Fruit fly (Drosophila melanogaster) whole organism, embryonic: ENCODE data around the gene Ufl1.

Experiments
- Adf1 ChIP-seq: fragments of 200-800 bp; sonication (Bioruptor generic); IDR thresholded peaks from 2 replicates; pipeline ENCODE4 v1.3.6; 2022; ENCODE audit warnings: missing biosample characterization, missing genetic modification characterization
- CG12236 ChIP-seq: fragments of 200-800 bp; sonication (Bioruptor generic); optimal IDR thresholded peaks from 2 replicates; lab custom pipeline; 2016; ENCODE audit warnings: missing biosample characterization, missing genetic modification characterization
- CG1529 ChIP-seq: fragments of 200-800 bp; sonication (Bioruptor generic); optimal IDR thresholded peaks from 3 replicates; lab custom pipeline; 2018; ENCODE audit warnings: missing biosample characterization, missing genetic modification characterization
- CG3163 ChIP-seq: fragments of 200-800 bp; sonication (Bioruptor generic); optimal IDR thresholded peaks from 3 replicates; lab custom pipeline; 2016; ENCODE audit warnings: missing biosample characterization, missing genetic modification characterization
- CG3281 ChIP-seq: fragments of 200-800 bp; sonication (Bioruptor generic); optimal IDR thresholded peaks from 3 replicates; lab custom pipeline; 2017; ENCODE audit warnings: missing biosample characterization, mild to moderate bottlenecking, missing genetic modification characterization
- CG34376 ChIP-seq: fragments of 200-800 bp; sonication (Bioruptor generic); optimal IDR thresholded peaks from 2 replicates; lab custom pipeline; 2018; ENCODE audit warnings: missing biosample characterization, mild to moderate bottlenecking, missing genetic modification characterization
- CG3726 ChIP-seq: fragments of 200-800 bp; sonication (Bioruptor generic); IDR thresholded peaks from 3 replicates; pipeline ENCODE4, ENCODE4 v1.3.6; 2022; ENCODE audit warnings: missing biosample characterization, missing genetic modification characterization
- CG4360 ChIP-seq: fragments of 200-800 bp; sonication (Bioruptor generic); IDR thresholded peaks from 2 replicates; pipeline ENCODE4 v1.3.6; 2022; ENCODE audit warnings: missing biosample characterization, missing genetic modification characterization
- CG5953 ChIP-seq: fragments of 200-800 bp; sonication (Bioruptor generic); IDR thresholded peaks from 2 replicates; pipeline ENCODE4 v1.3.6; 2022; ENCODE audit warnings: missing biosample characterization, missing genetic modification characterization
- CG6854 ChIP-seq: fragments of 200-800 bp; sonication (Bioruptor generic); optimal IDR thresholded peaks from 3 replicates; lab custom pipeline; 2017; ENCODE audit warnings: missing biosample characterization, mild to moderate bottlenecking, missing genetic modification characterization
- CG7745 ChIP-seq: fragments of 200-800 bp; sonication (Bioruptor generic); optimal IDR thresholded peaks from 2 replicates; lab custom pipeline; 2018; ENCODE audit warnings: missing biosample characterization, mild to moderate bottlenecking, missing genetic modification characterization, moderate library complexity
- Dbx ChIP-seq: fragments of 200-800 bp; sonication (Bioruptor generic); IDR thresholded peaks from 3 replicates; pipeline ENCODE4 v1.3.6; 2022; ENCODE audit warnings: missing biosample characterization, missing genetic modification characterization
- ERR ChIP-seq: fragments of 200-800 bp; sonication (Bioruptor generic); optimal IDR thresholded peaks from 2 replicates; lab custom pipeline; 2016; ENCODE audit warnings: missing biosample characterization, missing genetic modification characterization
- Fer1 ChIP-seq: fragments of 200-800 bp; sonication (Bioruptor generic); optimal IDR thresholded peaks from 2 replicates; lab custom pipeline; 2017; ENCODE audit warnings: missing biosample characterization, mild to moderate bottlenecking, missing genetic modification characterization
- HLH54F ChIP-seq: fragments of 200-800 bp; sonication (Bioruptor generic); optimal IDR thresholded peaks from 3 replicates; lab custom pipeline; 2016; ENCODE audit warnings: missing biosample characterization, missing genetic modification characterization
- HmgD ChIP-seq: fragments of 200-800 bp; sonication (Bioruptor generic); optimal IDR thresholded peaks from 3 replicates; lab custom pipeline; 2016; ENCODE audit warnings: missing biosample characterization, missing genetic modification characterization
- Lhr ChIP-seq: fragments of 200-800 bp; sonication (Bioruptor generic); optimal IDR thresholded peaks from 3 replicates; lab custom pipeline; 2017; ENCODE audit warnings: mild to moderate bottlenecking, missing biosample characterization, missing genetic modification reagents, missing genetic modification characterization
- Max ChIP-seq: fragments of 200-800 bp; sonication (Bioruptor generic); optimal IDR thresholded peaks from 2 replicates; lab custom pipeline; 2016; ENCODE audit warnings: missing biosample characterization, mild to moderate bottlenecking, missing genetic modification characterization
- NFAT ChIP-seq: fragments of 200-800 bp; sonication (Bioruptor generic); IDR thresholded peaks from 2 replicates; pipeline ENCODE4 v1.3.6; 2022; ENCODE audit warnings: missing biosample characterization, missing genetic modification characterization
- Sox102F ChIP-seq: fragments of 200-800 bp; sonication (Bioruptor generic); optimal IDR thresholded peaks from 2 replicates; lab custom pipeline; 2018; ENCODE audit warnings: missing biosample characterization, mild to moderate bottlenecking, missing genetic modification characterization, moderate library complexity
- cwo ChIP-seq: fragments of 200-800 bp; sonication (Bioruptor generic); optimal IDR thresholded peaks from 3 replicates; lab custom pipeline; 2017; ENCODE audit warnings: missing biosample characterization, missing genetic modification characterization, mild to moderate bottlenecking, moderate library complexity, missing genetic modification reagents
- dpn ChIP-seq, 2 experiments: fragments of 200-800 bp; sonication (Bioruptor generic); optimal IDR thresholded peaks; 3 replicates each; lab custom pipeline; 2016; ENCODE audit warnings: missing biosample characterization in 2 of 2, missing genetic modification characterization in 2 of 2
- eve ChIP-seq, 2 experiments: fragments of >200 bp; optimal IDR thresholded peaks; 2 replicates each; lab custom pipeline; 2017; ENCODE audit warnings: missing biosample characterization in 2 of 2, missing genetic modification characterization in 2 of 2
- exex ChIP-seq: fragments of 200-800 bp; sonication (Bioruptor generic); optimal IDR thresholded peaks from 4 replicates; lab custom pipeline; 2018; ENCODE audit warnings: missing biosample characterization, mild to moderate bottlenecking, missing genetic modification characterization, moderate library complexity
- gsb ChIP-seq: fragments of 200-800 bp; sonication (Bioruptor generic); IDR thresholded peaks from 2 replicates; pipeline ENCODE4 v1.3.6; 2022; ENCODE audit warnings: missing biosample characterization, missing genetic modification characterization
- hth ChIP-seq: fragments of >200 bp; optimal IDR thresholded peaks from 2 replicates; lab custom pipeline; 2017; ENCODE audit warnings: inconsistent platforms
- klu ChIP-seq: fragments of 200-800 bp; sonication (Bioruptor generic); IDR thresholded peaks from 2 replicates; pipeline ENCODE4 v1.3.6; 2022; ENCODE audit warnings: missing biosample characterization, missing genetic modification characterization
- ranshi ChIP-seq: fragments of 200-800 bp; sonication (Bioruptor generic); IDR thresholded peaks from 2 replicates; pipeline ENCODE4 v1.3.6; 2022; ENCODE audit warnings: missing biosample characterization, missing genetic modification characterization
- rib ChIP-seq: fragments of 200-800 bp; sonication (Bioruptor generic); IDR thresholded peaks from 2 replicates; pipeline ENCODE4 v1.3.6; 2022; ENCODE audit warnings: missing biosample characterization, missing genetic modification characterization
- schlank ChIP-seq: fragments of 200-800 bp; sonication (Bioruptor generic); optimal IDR thresholded peaks from 2 replicates; lab custom pipeline; 2018; ENCODE audit warnings: missing biosample characterization, mild to moderate bottlenecking, missing genetic modification characterization
- sens ChIP-seq: fragments of 200-800 bp; sonication (Bioruptor generic); peaks from one replicate; lab custom pipeline; 2016; ENCODE audit warnings: missing biosample characterization, missing genetic modification characterization
- sug ChIP-seq: fragments of 200-800 bp; optimal IDR thresholded peaks from 2 replicates; lab custom pipeline; 2019; ENCODE audit warnings: missing biosample characterization, mild to moderate bottlenecking, missing genetic modification characterization, moderate library complexity
- tin ChIP-seq: fragments of 200-800 bp; sonication (Bioruptor generic); optimal IDR thresholded peaks from 3 replicates; lab custom pipeline; 2016; ENCODE audit warnings: missing biosample characterization, missing genetic modification characterization
- vfl ChIP-seq: fragments of 200-800 bp; sonication (Bioruptor generic); optimal IDR thresholded peaks from 2 replicates; lab custom pipeline; 2016; ENCODE audit warnings: missing biosample characterization, missing genetic modification characterization
- wek ChIP-seq: fragments of 200-800 bp; sonication (Bioruptor generic); optimal IDR thresholded peaks from 3 replicates; lab custom pipeline; 2018; ENCODE audit warnings: missing biosample characterization, mild to moderate bottlenecking, missing genetic modification characterization, moderate library complexity
- zfh1 ChIP-seq: fragments of 200-800 bp; sonication (Bioruptor generic); IDR thresholded peaks from 3 replicates; pipeline ENCODE4 v1.3.6; 2022; ENCODE audit warnings: missing biosample characterization, missing genetic modification characterization

Ufl1 gene

dm6 chr3R:7060467-7060866 is 13.8 kb downstream of the Ufl1 start, which contains the start of gene djl:
TSS of gene djl (plus strand) at chr3R:7060767.
- no peak for TF ChIP-seq HmgD (GFP tag; lab: Kevin White, UChicago)
- no peak for TF ChIP-seq NFAT (GFP tag; lab: Robert Waterston, UW)
- TF ChIP-seq tin (GFP tag; lab: Kevin White, UChicago) = no peak
- TF ChIP-seq CG4360 (GFP tag; lab: Robert Waterston, UW) = no peak
- no peak for TF ChIP-seq klu (GFP tag; lab: Robert Waterston, UW)
- no peak for TF ChIP-seq zfh1
- TF ChIP-seq dpn (GFP tag; optimal IDR thresholded peaks at IDR 0.05; lab: Kevin White, UChicago) = no peak
- TF ChIP-seq vfl = no peak

dm6 chr3R:7059015-7059414 is 15.2 kb downstream of the Ufl1 start, which contains the start of gene dj:
TSS of gene dj (plus strand) at chr3R:7059315.
- no peak for TF ChIP-seq CG3726 (GFP tag; lab: Robert Waterston, UW)
- no peak for TF ChIP-seq schlank (tag; lab: Kevin White, UChicago)
- no peak for TF ChIP-seq Adf1 (GFP tag; lab: Robert Waterston, UW)
- no peak for TF ChIP-seq Sox102F (GFP tag; lab: Kevin White, UChicago)
- TF ChIP-seq eve (GFP tag; optimal IDR thresholded peaks at IDR 0.05; lab: Kevin White, UChicago) = no peak
- TF ChIP-seq CG5953 (GFP tag; lab: Robert Waterston, UW) = no peak

dm6 chr3R:7058017-7058416 is 16.2 kb downstream of the Ufl1 start:
- TF ChIP-seq Lhr (no peak), wek (GFP tag; lab: Kevin White, UChicago) (no peak), Max (GFP tag; lab: Kevin White, UChicago) (no peak), sug (tag; lab: Kevin White, UChicago) (peak; percentile 94), cwo (peak; percentile 59), sens (no peak), ERR (GFP tag; lab: Kevin White, UChicago) (peak; percentile 70), CG34376 (GFP tag; lab: Kevin White, UChicago) (peak; percentile 11), ranshi (GFP tag; lab: Robert Waterston, UW) (no peak), exex (tag; lab: Kevin White, UChicago) (peak; percentile 69)

- no peak for TF ChIP-seq Dbx
- TF ChIP-seq rib (GFP tag; lab: Robert Waterston, UW) = no peak
- no peak for TF ChIP-seq hth (lab: Kevin White, UChicago)
- no peak for TF ChIP-seq CG3163 (GFP tag; lab: Kevin White, UChicago)
- TF ChIP-seq CG6854 (GFP tag; lab: Kevin White, UChicago) = no peak
- TF ChIP-seq gsb (GFP tag; lab: Robert Waterston, UW) = no peak
- no peak for TF ChIP-seq CG3281
- TF ChIP-seq CG1529 (GFP tag; lab: Kevin White, UChicago) = no peak
- TF ChIP-seq CG7745 (tag; lab: Kevin White, UChicago) = no peak
- TF ChIP-seq HLH54F (GFP tag; lab: Kevin White, UChicago) = no peak
- TF ChIP-seq Fer1 (GFP tag; lab: Kevin White, UChicago) = no peak
- no peak for TF ChIP-seq CG12236 (GFP tag; lab: Kevin White, UChicago)
- TF ChIP-seq, all 482 proteins: peak for 0
These were observed 20.0 kb downstream of the Ufl1 start, which contains the start of gene CG1979 for dm6 chr3R:7054286-7054685. TSS of gene CG1979 (plus strand) at chr3R:7054586.
